Worm (Caenorhabditis elegans) whole organism, mixed stage, embryonic: Measurements from ENCODE around the gene ZK1098.2.
A peak's percentile ranks its signal among the peaks of the same experiment; 100 is the strongest.

Experiments
- M03D4.4 ChIP-seq: sonication (generic microtip); optimal IDR thresholded peaks from 2 replicates; lab custom pipeline; 2017; ENCODE audit warnings: mild to moderate bottlenecking, missing genetic modification characterization, missing compliant biosample characterization
- bed-3 ChIP-seq: fragments of 200-800 bp; sonication (Bioruptor generic); optimal IDR thresholded peaks from 3 replicates; lab custom pipeline; 2018; ENCODE audit warnings: mild to moderate bottlenecking, missing genetic modification characterization, moderate library complexity, missing compliant biosample characterization
- blmp-1 ChIP-seq: fragments of 150-350 bp; optimal IDR thresholded peaks from 2 replicates; lab custom pipeline; 2014; ENCODE audit warnings: missing biosample characterization, missing genetic modification characterization
- ceh-39 ChIP-seq: fragments of 150-350 bp; optimal IDR thresholded peaks from 2 replicates; lab custom pipeline; 2014; ENCODE audit warnings: missing biosample characterization, missing genetic modification characterization
- ceh-43 ChIP-seq: fragments of 200-800 bp; sonication (Bioruptor generic); optimal IDR thresholded peaks from 2 replicates; lab custom pipeline; 2018; ENCODE audit warnings: mild to moderate bottlenecking, missing genetic modification characterization, moderate library complexity, missing compliant biosample characterization
- ceh-83 ChIP-seq: fragments of 200-800 bp; sonication (Bioruptor generic); optimal IDR thresholded peaks from 2 replicates; lab custom pipeline; 2018; ENCODE audit warnings: mild to moderate bottlenecking, missing genetic modification characterization, missing compliant biosample characterization
- ces-1 ChIP-seq: fragments of 150-350 bp; optimal IDR thresholded peaks from 2 replicates; lab custom pipeline; 2014; ENCODE audit warnings: missing biosample characterization, missing genetic modification reagents, missing genetic modification characterization
- cnd-1 ChIP-seq: fragments of 200-800 bp; sonication (Bioruptor generic); optimal IDR thresholded peaks from 2 replicates; lab custom pipeline; 2018; ENCODE audit warnings: mild to moderate bottlenecking, missing genetic modification characterization, missing compliant biosample characterization
- drap-1 ChIP-seq: fragments of 200-800 bp; sonication (Bioruptor generic); optimal IDR thresholded peaks from 3 replicates; lab custom pipeline; 2018; ENCODE audit warnings: mild to moderate bottlenecking, missing genetic modification characterization, missing compliant biosample characterization
- elt-1 ChIP-seq: sonication (generic microtip); optimal IDR thresholded peaks from 2 replicates; lab custom pipeline; 2017; ENCODE audit warnings: missing genetic modification characterization, mild to moderate bottlenecking, missing compliant biosample characterization, antibody characterized with exemption, moderate library complexity, borderline replicate concordance; ENCODE audit not compliant: insufficient read depth
- elt-3 ChIP-seq: fragments of 150-350 bp; optimal IDR thresholded peaks from 2 replicates; lab custom pipeline; 2014; ENCODE audit warnings: missing biosample characterization, missing genetic modification characterization
- flh-1 ChIP-seq: fragments of 200-800 bp; sonication (Bioruptor generic); optimal IDR thresholded peaks from 2 replicates; lab custom pipeline; 2018; ENCODE audit warnings: mild to moderate bottlenecking, missing genetic modification characterization, moderate library complexity, missing compliant biosample characterization
- ham-2 ChIP-seq: fragments of 200-800 bp; sonication (Bioruptor generic); optimal IDR thresholded peaks from 2 replicates; lab custom pipeline; 2018; ENCODE audit warnings: mild to moderate bottlenecking, missing genetic modification characterization, missing compliant biosample characterization
- hlh-1 ChIP-seq: fragments of 150-350 bp; optimal IDR thresholded peaks from 2 replicates; lab custom pipeline; 2014; ENCODE audit warnings: missing biosample characterization, missing genetic modification reagents, missing genetic modification characterization
- lin-13 ChIP-seq: fragments of 150-350 bp; optimal IDR thresholded peaks from 2 replicates; lab custom pipeline; 2014; ENCODE audit warnings: missing biosample characterization, missing genetic modification characterization
- lin-32 ChIP-seq: fragments of 200-800 bp; sonication (Bioruptor generic); optimal IDR thresholded peaks from 2 replicates; lab custom pipeline; 2018; ENCODE audit warnings: mild to moderate bottlenecking, missing genetic modification characterization, missing compliant biosample characterization
- lsy-2 ChIP-seq: fragments of 150-350 bp; optimal IDR thresholded peaks from 2 replicates; lab custom pipeline; 2014; ENCODE audit warnings: missing biosample characterization, missing genetic modification characterization
- mab-5 ChIP-seq: fragments of 150-350 bp; optimal IDR thresholded peaks from 2 replicates; lab custom pipeline; 2014; ENCODE audit warnings: missing biosample characterization, missing genetic modification characterization
- mep-1 ChIP-seq: fragments of 150-350 bp; optimal IDR thresholded peaks from 2 replicates; lab custom pipeline; 2017; ENCODE audit warnings: missing biosample characterization, missing genetic modification reagents, missing genetic modification characterization, inconsistent platforms
- mls-2 ChIP-seq: sonication (generic microtip); optimal IDR thresholded peaks from 2 replicates; lab custom pipeline; 2016; ENCODE audit warnings: mild to moderate bottlenecking, missing genetic modification characterization, moderate library complexity, missing compliant biosample characterization
- nhr-12 ChIP-seq: fragments of 150-350 bp; optimal IDR thresholded peaks from 2 replicates; lab custom pipeline; 2014; ENCODE audit warnings: missing biosample characterization, missing genetic modification characterization
- nhr-2 ChIP-seq: fragments of 150-350 bp; optimal IDR thresholded peaks from 2 replicates; lab custom pipeline; 2014; ENCODE audit warnings: missing biosample characterization, missing genetic modification characterization
- nhr-237 ChIP-seq: fragments of 150-350 bp; optimal IDR thresholded peaks from 2 replicates; lab custom pipeline; 2014; ENCODE audit warnings: missing biosample characterization, missing genetic modification characterization
- nhr-28 ChIP-seq: fragments of 150-350 bp; optimal IDR thresholded peaks from 2 replicates; lab custom pipeline; 2014; ENCODE audit warnings: missing biosample characterization, missing genetic modification characterization
- nhr-76 ChIP-seq: sonication (generic microtip); optimal IDR thresholded peaks from 2 replicates; lab custom pipeline; 2017; ENCODE audit warnings: missing biosample characterization, missing genetic modification characterization
- pha-4 ChIP-seq: fragments of 150-350 bp; optimal IDR thresholded peaks from 2 replicates; lab custom pipeline; 2018; ENCODE audit warnings: missing biosample characterization, missing genetic modification reagents, missing genetic modification characterization
- sem-2 ChIP-seq: fragments of 200-800 bp; sonication (Bioruptor generic); optimal IDR thresholded peaks from 2 replicates; lab custom pipeline; 2018; ENCODE audit warnings: mild to moderate bottlenecking, missing genetic modification characterization, missing compliant biosample characterization
- snpc-4 ChIP-seq: fragments of 150-350 bp; optimal IDR thresholded peaks from 2 replicates; lab custom pipeline; 2014; ENCODE audit warnings: missing biosample characterization, missing genetic modification characterization
- sptf-1 ChIP-seq: sonication (generic microtip); optimal IDR thresholded peaks from 2 replicates; lab custom pipeline; 2017; ENCODE audit warnings: mild to moderate bottlenecking, missing genetic modification characterization, moderate library complexity, missing compliant biosample characterization
- tbx-8 ChIP-seq: fragments of 200-800 bp; sonication (Bioruptor generic); optimal IDR thresholded peaks from 2 replicates; lab custom pipeline; 2018; ENCODE audit warnings: mild to moderate bottlenecking, missing genetic modification characterization, moderate library complexity, missing compliant biosample characterization
- unc-120 ChIP-seq: sonication (generic microtip); optimal IDR thresholded peaks from 2 replicates; lab custom pipeline; 2017; ENCODE audit warnings: missing genetic modification characterization, missing compliant biosample characterization; ENCODE audit not compliant: poor library complexity, severe bottlenecking
- unc-39 ChIP-seq: fragments of 150-350 bp; optimal IDR thresholded peaks from 2 replicates; lab custom pipeline; 2014; ENCODE audit warnings: missing biosample characterization, missing genetic modification characterization
- unc-62 ChIP-seq: fragments of 150-350 bp; optimal IDR thresholded peaks from 2 replicates; lab custom pipeline; 2014; ENCODE audit warnings: missing biosample characterization, missing genetic modification reagents, missing genetic modification characterization
- zip-8 ChIP-seq: fragments of 150-350 bp; optimal IDR thresholded peaks from 2 replicates; lab custom pipeline; 2014; ENCODE audit warnings: missing biosample characterization, missing genetic modification characterization
- ztf-11 ChIP-seq: fragments of 150-350 bp; optimal IDR thresholded peaks from 2 replicates; lab custom pipeline; 2014; ENCODE audit warnings: missing biosample characterization, missing genetic modification characterization

The ZK1098.2 gene

DNA sequence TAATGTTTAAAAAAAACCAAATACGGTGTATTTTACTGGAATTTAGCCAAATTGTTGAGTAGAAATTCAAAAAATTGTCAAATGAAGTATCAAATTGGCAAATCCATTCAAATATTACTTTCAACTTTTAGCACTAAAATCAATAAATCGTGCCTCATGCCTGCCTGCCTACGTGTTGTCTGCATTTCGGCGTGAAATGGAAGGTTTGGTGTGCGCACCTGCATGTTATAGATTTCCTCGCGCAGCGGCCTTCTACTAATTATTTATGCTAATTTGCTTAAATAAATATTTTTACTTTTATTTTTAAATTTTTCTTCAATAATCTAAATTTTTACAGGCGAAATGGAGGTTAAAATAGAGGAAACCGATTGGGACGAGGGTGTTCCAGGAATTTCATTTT lies at the start of gene ZK1098.2:
ZK1098.2 (plus strand) TSS at position 336 of the 400 bp plus-strand sequence.
- peak; percentile 24 for TF ChIP-seq lin-13 (tag; lab: Kevin White, UChicago)
- TF ChIP-seq bed-3 (GFP tag; lab: Kevin White, UChicago): no peak
- TF ChIP-seq nhr-12 (tag; lab: Kevin White, UChicago): no peak
- TF ChIP-seq ces-1 (GFP tag; lab: Kevin White, UChicago): peak; percentile 40
- no peak for TF ChIP-seq unc-62 (GFP tag; lab: Kevin White, UChicago)
- no peak for TF ChIP-seq hlh-1 (tag; lab: Kevin White, UChicago)
- TF ChIP-seq lsy-2 (tag; lab: Kevin White, UChicago): no peak
- TF ChIP-seq mab-5 (tag; lab: Kevin White, UChicago): no peak
- TF ChIP-seq ham-2: peak; percentile 42
- TF ChIP-seq mep-1 (tag; lab: Kevin White, UChicago): peak; percentile 49
- TF ChIP-seq M03D4.4: peak; percentile 33

DNA sequence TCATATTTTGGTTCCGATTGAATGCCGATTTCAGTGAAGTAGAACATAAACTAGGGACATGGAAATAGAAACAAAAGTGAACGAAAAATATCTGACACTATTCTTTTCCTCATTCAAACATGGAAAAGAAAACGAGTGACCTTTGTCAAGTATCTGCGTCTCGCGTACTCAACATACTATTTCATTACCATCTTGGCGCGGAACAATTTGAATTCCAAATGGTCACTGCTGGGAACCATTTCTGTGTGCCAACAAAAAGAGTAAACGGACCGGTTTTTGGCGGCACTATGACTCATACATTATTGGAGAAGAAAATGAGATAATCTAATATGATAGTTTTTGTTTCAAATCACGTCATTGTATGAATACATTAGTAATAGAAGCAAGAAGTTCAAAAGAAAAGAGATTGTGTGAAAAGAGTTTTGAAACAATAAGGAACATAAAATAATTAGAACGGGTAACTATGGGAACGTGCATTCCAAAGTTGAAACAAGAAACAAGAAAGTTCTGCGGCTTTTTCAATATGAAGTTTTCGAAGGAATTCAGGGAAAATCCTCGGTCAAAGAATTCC lies 46.5 kb upstream of the ZK1098.2 start:
- no peak for TF ChIP-seq pha-4 (tag; lab: Kevin White, UChicago)
- no peak for TF ChIP-seq snpc-4 (tag; lab: Kevin White, UChicago)
- no peak for TF ChIP-seq hlh-1 (tag; lab: Kevin White, UChicago)
- TF ChIP-seq ztf-11 (tag; lab: Kevin White, UChicago): no peak

DNA sequence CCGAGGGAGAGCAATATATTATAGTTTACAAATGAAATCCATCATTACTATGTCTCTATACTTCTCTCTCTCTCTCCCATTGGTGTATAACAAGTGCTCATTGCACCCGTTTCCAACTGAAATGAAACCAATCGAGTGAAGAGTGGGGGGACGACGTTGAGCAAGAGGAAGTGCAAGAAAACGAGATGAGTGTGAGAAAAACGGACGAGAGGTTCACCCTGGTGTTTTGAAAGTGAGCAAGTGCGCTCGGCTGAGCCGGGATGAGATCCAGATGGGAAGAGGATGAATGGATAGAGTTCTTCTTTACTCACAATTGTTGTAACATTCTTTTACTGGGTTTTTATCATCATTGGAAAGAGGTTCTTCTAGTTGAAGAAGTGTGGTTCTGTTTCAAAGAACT lies 45.2 kb upstream of the ZK1098.2 start:
- TF ChIP-seq ces-1 (GFP tag; lab: Kevin White, UChicago) (peak; percentile 36), ceh-83 (GFP tag; lab: Kevin White, UChicago) (no peak), bed-3 (GFP tag; lab: Kevin White, UChicago) (no peak), sem-2 (GFP tag; lab: Kevin White, UChicago) (no peak), elt-3 (tag; lab: Kevin White, UChicago) (no peak), nhr-12 (tag; lab: Kevin White, UChicago) (no peak), mls-2 (no peak), M03D4.4 (no peak), nhr-2 (tag; lab: Kevin White, UChicago) (no peak), blmp-1 (no peak), unc-120 (no peak), tbx-8 (GFP tag; lab: Kevin White, UChicago) (no peak), zip-8 (tag; lab: Kevin White, UChicago) (no peak), nhr-28 (tag; lab: Kevin White, UChicago) (no peak), nhr-76 (tag; lab: Kevin White, UChicago) (no peak), snpc-4 (tag; lab: Kevin White, UChicago) (no peak), unc-39 (tag; lab: Kevin White, UChicago) (no peak), ceh-39 (tag; lab: Kevin White, UChicago) (no peak), lin-13 (tag; lab: Kevin White, UChicago) (no peak), ztf-11 (tag; lab: Kevin White, UChicago) (no peak), ceh-43 (no peak), lsy-2 (tag; lab: Kevin White, UChicago) (no peak), mep-1 (tag; lab: Kevin White, UChicago) (no peak), unc-62 (GFP tag; lab: Kevin White, UChicago) (peak; percentile 20), elt-1 (tag; lab: Kevin White, UChicago) (no peak), flh-1 (GFP tag; lab: Kevin White, UChicago) (no peak), ham-2 (no peak), hlh-1 (tag; lab: Kevin White, UChicago) (peak; percentile 76), nhr-237 (tag; lab: Kevin White, UChicago) (no peak), lin-32 (no peak), drap-1 (GFP tag; lab: Kevin White, UChicago) (no peak), cnd-1 (tag; lab: Kevin White, UChicago) (peak; percentile 19), pha-4 (tag; lab: Kevin White, UChicago) (no peak), mab-5 (tag; lab: Kevin White, UChicago) (peak; percentile 29), sptf-1 (tag; lab: Kevin White, UChicago) (no peak)
